Fruit fly (Drosophila melanogaster) whole organism, embryonic: ENCODE results near the gene Cnot4.
A peak's percentile ranks its signal among the peaks of the same experiment; 100 is the strongest.

ENCODE experiments used
- B-H2 ChIP-seq: fragments of 200-800 bp; sonication (Bioruptor generic); optimal IDR thresholded peaks from 2 replicates; lab custom pipeline; 2018; ENCODE audit warnings: missing biosample characterization, mild to moderate bottlenecking, missing genetic modification characterization
- BtbVII ChIP-seq: fragments of 200-800 bp; sonication (Bioruptor generic); optimal IDR thresholded peaks from 3 replicates; lab custom pipeline; 2017; ENCODE audit warnings: missing biosample characterization, mild to moderate bottlenecking, missing genetic modification characterization
- CG10209 ChIP-seq: fragments of 200-800 bp; sonication (Bioruptor generic); optimal IDR thresholded peaks from 3 replicates; lab custom pipeline; 2017; ENCODE audit warnings: missing biosample characterization, mild to moderate bottlenecking, missing genetic modification characterization, missing genetic modification reagents
- CG13123 ChIP-seq: fragments of 200-800 bp; sonication (Bioruptor generic); optimal IDR thresholded peaks from 2 replicates; lab custom pipeline; 2016; ENCODE audit warnings: missing biosample characterization, missing genetic modification characterization
- CG14860 ChIP-seq: fragments of 200-800 bp; sonication (Bioruptor generic); IDR thresholded peaks from 3 replicates; pipeline ENCODE4 v1.3.6; 2022; ENCODE audit warnings: missing biosample characterization, missing genetic modification characterization; ENCODE audit not compliant: partially characterized antibody
- CG15269 ChIP-seq: fragments of 200-800 bp; sonication (Bioruptor generic); optimal IDR thresholded peaks from 2 replicates; lab custom pipeline; 2018; ENCODE audit warnings: missing biosample characterization, mild to moderate bottlenecking, missing genetic modification characterization, moderate library complexity
- CG17186 ChIP-seq: fragments of 200-800 bp; sonication (Bioruptor generic); optimal IDR thresholded peaks from 3 replicates; lab custom pipeline; 2017; ENCODE audit warnings: missing biosample characterization, missing genetic modification reagents, missing genetic modification characterization
- CG17385 ChIP-seq: fragments of 200-800 bp; sonication (Bioruptor generic); optimal IDR thresholded peaks from 3 replicates; lab custom pipeline; 2018; ENCODE audit warnings: missing biosample characterization, mild to moderate bottlenecking, missing genetic modification characterization
- CG1792 ChIP-seq: fragments of 200-800 bp; sonication (Bioruptor generic); optimal IDR thresholded peaks from 2 replicates; lab custom pipeline; 2016; ENCODE audit warnings: missing biosample characterization, missing genetic modification characterization
- CG2116 ChIP-seq: fragments of 200-800 bp; sonication (Bioruptor generic); optimal IDR thresholded peaks from 3 replicates; lab custom pipeline; 2018; ENCODE audit warnings: missing biosample characterization, mild to moderate bottlenecking, missing genetic modification characterization
- CG30020 ChIP-seq: fragments of 200-800 bp; optimal IDR thresholded peaks from 2 replicates; lab custom pipeline; 2019; ENCODE audit warnings: missing biosample characterization, mild to moderate bottlenecking, missing genetic modification characterization, moderate library complexity
- CG30403 ChIP-seq: fragments of 200-800 bp; sonication (Bioruptor generic); optimal IDR thresholded peaks from 3 replicates; lab custom pipeline; 2016; ENCODE audit warnings: missing biosample characterization, missing genetic modification characterization
- CG34422 ChIP-seq: fragments of 200-800 bp; sonication (Bioruptor generic); IDR thresholded peaks from 3 replicates; pipeline ENCODE4 v1.3.6; 2022; ENCODE audit warnings: missing biosample characterization, missing genetic modification characterization
- CG4424 ChIP-seq: fragments of 200-800 bp; sonication (Bioruptor generic); optimal IDR thresholded peaks from 3 replicates; lab custom pipeline; 2016; ENCODE audit warnings: missing biosample characterization, missing genetic modification characterization
- CG4854 ChIP-seq: fragments of 200-800 bp; sonication (Bioruptor generic); optimal IDR thresholded peaks from 2 replicates; lab custom pipeline; 2016; ENCODE audit warnings: missing biosample characterization, missing genetic modification characterization, inconsistent platforms
- CG5180 ChIP-seq: fragments of 200-800 bp; sonication (Bioruptor generic); optimal IDR thresholded peaks from 3 replicates; lab custom pipeline; 2017; ENCODE audit warnings: missing biosample characterization, missing genetic modification characterization, mild to moderate bottlenecking, moderate library complexity, missing genetic modification reagents
- CG5245 ChIP-seq: fragments of 200-800 bp; sonication (Bioruptor generic); optimal IDR thresholded peaks from 3 replicates; lab custom pipeline; 2016; ENCODE audit warnings: missing biosample characterization, missing genetic modification characterization
- CG7963 ChIP-seq: fragments of 200-800 bp; sonication (Bioruptor generic); IDR thresholded peaks from 3 replicates; pipeline ENCODE4 v1.3.6; 2022; ENCODE audit warnings: missing biosample characterization, missing genetic modification characterization; ENCODE audit not compliant: partially characterized antibody
- CG8388 ChIP-seq: fragments of 200-800 bp; sonication (Bioruptor generic); optimal IDR thresholded peaks from 2 replicates; lab custom pipeline; 2019; ENCODE audit warnings: missing biosample characterization, mild to moderate bottlenecking, missing genetic modification characterization, moderate library complexity
- CG8944 ChIP-seq: fragments of 200-800 bp; sonication (Bioruptor generic); optimal IDR thresholded peaks from 3 replicates; lab custom pipeline; 2016; ENCODE audit warnings: missing biosample characterization, missing genetic modification characterization
- CG9727 ChIP-seq: fragments of 200-800 bp; sonication (Bioruptor generic); optimal IDR thresholded peaks from 3 replicates; lab custom pipeline; 2017; ENCODE audit warnings: missing biosample characterization, mild to moderate bottlenecking, missing genetic modification characterization
- Deaf1 ChIP-seq: fragments of 200-800 bp; optimal IDR thresholded peaks from 3 replicates; lab custom pipeline; 2019; ENCODE audit warnings: missing biosample characterization, mild to moderate bottlenecking, missing genetic modification characterization, moderate library complexity
- Doc2 ChIP-seq: fragments of 200-800 bp; sonication (Bioruptor generic); IDR thresholded peaks from 2 replicates; pipeline ENCODE4 v1.3.6; 2022; ENCODE audit warnings: missing biosample characterization, missing genetic modification characterization
- E2f1 ChIP-seq: fragments of 200-800 bp; sonication (Bioruptor generic); IDR thresholded peaks from 2 replicates; pipeline ENCODE4 v1.3.6; 2022; ENCODE audit warnings: missing biosample characterization, missing genetic modification characterization
- GATAe ChIP-seq: fragments of 200-800 bp; sonication (Bioruptor generic); conservative IDR thresholded peaks from 2 replicates; pipeline ENCODE4 v1.3.6; 2022; ENCODE audit warnings: missing biosample characterization, missing genetic modification characterization
- Gug ChIP-seq: fragments of 200-800 bp; sonication (Bioruptor generic); IDR thresholded peaks from 4 replicates; pipeline ENCODE4 v1.3.6; 2022; ENCODE audit warnings: missing biosample characterization, missing genetic modification characterization
- HHEX ChIP-seq: fragments of 200-800 bp; sonication (Bioruptor generic); optimal IDR thresholded peaks from 3 replicates; lab custom pipeline; 2017; ENCODE audit warnings: missing biosample characterization, mild to moderate bottlenecking, missing genetic modification characterization, missing genetic modification reagents
- Hr3 ChIP-seq: fragments of 200-800 bp; sonication (Bioruptor generic); optimal IDR thresholded peaks from 3 replicates; lab custom pipeline; 2016; ENCODE audit warnings: missing biosample characterization, missing genetic modification characterization
- MESR4 ChIP-seq: fragments of 200-800 bp; sonication (Bioruptor generic); optimal IDR thresholded peaks from 2 replicates; lab custom pipeline; 2018; ENCODE audit warnings: missing biosample characterization, mild to moderate bottlenecking, missing genetic modification characterization, moderate library complexity
- PHDP ChIP-seq: fragments of 200-800 bp; sonication (Bioruptor generic); optimal IDR thresholded peaks from 3 replicates; lab custom pipeline; 2018; ENCODE audit warnings: missing biosample characterization, mild to moderate bottlenecking, missing genetic modification characterization, moderate library complexity
- Pdp1 ChIP-seq, 2 experiments: fragments of 200-800 bp; sonication (Bioruptor generic); optimal IDR thresholded peaks; 3 replicates each; lab custom pipeline; 2016; ENCODE audit warnings: missing biosample characterization in 2 of 2, missing genetic modification characterization in 2 of 2, mild to moderate bottlenecking in 1 of 2, moderate library complexity in 1 of 2
- Ssrp ChIP-seq: fragments of 200-800 bp; sonication (Bioruptor generic); optimal IDR thresholded peaks from 2 replicates; lab custom pipeline; 2018; ENCODE audit warnings: missing biosample characterization, mild to moderate bottlenecking, missing genetic modification characterization, moderate library complexity
- ash1 ChIP-seq: fragments of 200-800 bp; sonication (Bioruptor generic); optimal IDR thresholded peaks from 2 replicates; lab custom pipeline; 2018; ENCODE audit warnings: missing biosample characterization, mild to moderate bottlenecking, missing genetic modification characterization
- da ChIP-seq: fragments of 200-800 bp; sonication (Bioruptor generic); optimal IDR thresholded peaks from 2 replicates; lab custom pipeline; 2016; ENCODE audit warnings: missing biosample characterization, missing genetic modification characterization
- dan ChIP-seq: fragments of 200-800 bp; sonication (Bioruptor generic); IDR thresholded peaks from 2 replicates; pipeline ENCODE4 v1.3.6; 2022; ENCODE audit warnings: missing biosample characterization, missing genetic modification characterization
- fd102C ChIP-seq: fragments of 200-800 bp; sonication (Bioruptor generic); optimal IDR thresholded peaks from 2 replicates; lab custom pipeline; 2018; ENCODE audit warnings: missing biosample characterization, mild to moderate bottlenecking, missing genetic modification characterization, moderate library complexity
- ftz-f1 ChIP-seq: fragments of 200-800 bp; sonication (Bioruptor generic); optimal IDR thresholded peaks from 2 replicates; lab custom pipeline; 2016; ENCODE audit warnings: missing biosample characterization, missing genetic modification characterization
- gcm2 ChIP-seq: fragments of 200-800 bp; sonication (Bioruptor generic); optimal IDR thresholded peaks from 2 replicates; lab custom pipeline; 2016; ENCODE audit warnings: missing biosample characterization, missing genetic modification characterization
- hb ChIP-seq: fragments of 200-800 bp; sonication (Bioruptor generic); IDR thresholded peaks from 3 replicates; pipeline ENCODE4 v1.3.6; 2022; ENCODE audit warnings: missing biosample characterization, missing genetic modification characterization; ENCODE audit not compliant: partially characterized antibody
- ind ChIP-seq: fragments of 200-800 bp; sonication (Bioruptor generic); optimal IDR thresholded peaks from 3 replicates; lab custom pipeline; 2016; ENCODE audit warnings: missing biosample characterization, missing genetic modification characterization
- kay ChIP-seq: fragments of 200-800 bp; sonication (Bioruptor generic); optimal IDR thresholded peaks from 2 replicates; lab custom pipeline; 2016; ENCODE audit warnings: missing biosample characterization, missing genetic modification characterization
- lab ChIP-seq: fragments of 200-800 bp; sonication (Bioruptor generic); optimal IDR thresholded peaks from 3 replicates; lab custom pipeline; 2017; ENCODE audit warnings: missing biosample characterization, missing genetic modification characterization, mild to moderate bottlenecking, moderate library complexity, missing genetic modification reagents
- nau ChIP-seq: fragments of 200-800 bp; sonication (Bioruptor generic); optimal IDR thresholded peaks from 3 replicates; lab custom pipeline; 2017; ENCODE audit warnings: missing biosample characterization, mild to moderate bottlenecking, missing genetic modification characterization, missing genetic modification reagents
- nerfin-2 ChIP-seq: fragments of 200-800 bp; sonication (Bioruptor generic); IDR thresholded peaks from 2 replicates; pipeline ENCODE4 v1.3.6; 2022; ENCODE audit warnings: missing biosample characterization, missing genetic modification characterization; ENCODE audit not compliant: partially characterized antibody
- ro ChIP-seq: fragments of 200-800 bp; sonication (Bioruptor generic); IDR thresholded peaks from 2 replicates; pipeline ENCODE4 v1.3.6; 2022; ENCODE audit warnings: missing biosample characterization, missing genetic modification characterization
- sr ChIP-seq: fragments of 200-800 bp; sonication (Bioruptor generic); IDR thresholded peaks from 3 replicates; pipeline ENCODE4 v1.3.6; 2022; ENCODE audit warnings: missing biosample characterization, missing genetic modification characterization
- stc ChIP-seq: fragments of 200-800 bp; sonication (Bioruptor generic); IDR thresholded peaks from 2 replicates; pipeline ENCODE4 v1.3.6; 2022; ENCODE audit warnings: missing biosample characterization, missing genetic modification characterization
- sug ChIP-seq: fragments of 200-800 bp; optimal IDR thresholded peaks from 2 replicates; lab custom pipeline; 2019; ENCODE audit warnings: missing biosample characterization, mild to moderate bottlenecking, missing genetic modification characterization, moderate library complexity
- trh ChIP-seq: fragments of 200-800 bp; sonication (Bioruptor generic); optimal IDR thresholded peaks from 2 replicates; lab custom pipeline; 2016; ENCODE audit warnings: missing biosample characterization, missing genetic modification characterization
- unc-4 ChIP-seq: fragments of 200-800 bp; sonication (Bioruptor generic); IDR thresholded peaks from 2 replicates; pipeline ENCODE4 v1.3.6; 2022; ENCODE audit warnings: missing biosample characterization, missing genetic modification characterization; ENCODE audit not compliant: partially characterized antibody
- vnd ChIP-seq: fragments of 200-800 bp; sonication (Bioruptor generic); IDR thresholded peaks from 3 replicates; pipeline ENCODE4 v1.3.6; 2022; ENCODE audit warnings: missing biosample characterization, missing genetic modification characterization; ENCODE audit not compliant: partially characterized antibody

Gene Cnot4

DNA sequence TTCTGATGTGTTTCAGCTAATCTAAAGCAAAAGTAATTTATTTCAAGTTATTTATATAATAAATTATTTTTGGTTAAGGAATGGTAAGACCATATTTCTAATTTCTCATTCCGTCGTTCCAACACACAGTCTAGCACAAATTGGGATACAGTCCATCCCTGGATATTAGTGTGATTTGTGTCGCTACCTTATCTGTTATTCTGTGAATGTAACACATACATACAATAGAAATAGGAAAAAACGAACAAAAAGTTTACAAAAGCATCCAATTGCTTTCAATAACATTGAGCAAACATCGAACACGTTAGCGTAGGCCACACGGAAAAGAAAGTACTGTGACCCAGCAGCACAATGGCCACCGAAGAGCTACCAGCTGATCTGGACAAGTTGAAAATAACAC, 30.0 kb upstream of the Cnot4 start, which contains the start of gene CG5056 (continued):
- TF ChIP-seq ro = no peak
- no peak for TF ChIP-seq Hr3 (GFP tag; lab: Kevin White, UChicago)
- peak in 1 of 2 experiments; percentile 88 for TF ChIP-seq Pdp1 (GFP tag; optimal IDR thresholded peaks at IDR 0.05; lab: Kevin White, UChicago)
- TF ChIP-seq Doc2 (GFP tag; lab: Robert Waterston, UW) = no peak
- TF ChIP-seq ftz-f1 (GFP tag; lab: Kevin White, UChicago) = no peak
- no peak for TF ChIP-seq nerfin-2 (GFP tag; lab: Robert Waterston, UW)
- no peak for TF ChIP-seq CG4854 (GFP tag; lab: Kevin White, UChicago)
- no peak for TF ChIP-seq B-H2 (GFP tag; lab: Kevin White, UChicago)
- TF ChIP-seq CG34422 (GFP tag; lab: Robert Waterston, UW) = no peak
- peak; percentile 95 for TF ChIP-seq MESR4 (GFP tag; lab: Kevin White, UChicago)
- no peak for TF ChIP-seq sr
- no peak for TF ChIP-seq unc-4 (GFP tag; lab: Robert Waterston, UW)
- TF ChIP-seq E2f1 (GFP tag; lab: Robert Waterston, UW) = no peak
- no peak for TF ChIP-seq kay (GFP tag; lab: Kevin White, UChicago)
- TF ChIP-seq CG1792 = no peak
- no peak for TF ChIP-seq nau (GFP tag; lab: Kevin White, UChicago)
- peak; percentile 18 for TF ChIP-seq PHDP (tag; lab: Kevin White, UChicago)
- TF ChIP-seq CG14860 = no peak
- TF ChIP-seq CG7963 (GFP tag; lab: Robert Waterston, UW) = no peak
- peak; percentile 56 for TF ChIP-seq CG2116
- peak; percentile 37 for TF ChIP-seq sug
- no peak for TF ChIP-seq dan (GFP tag; lab: Robert Waterston, UW)
- TF ChIP-seq CG5245 (GFP tag; lab: Kevin White, UChicago) = no peak
- no peak for TF ChIP-seq HHEX (GFP tag; lab: Kevin White, UChicago)
- TF ChIP-seq CG17186 (GFP tag; lab: Kevin White, UChicago) = peak; percentile 48
- TF ChIP-seq CG30020 = peak; percentile 100
- no peak for TF ChIP-seq Ssrp (tag; lab: Kevin White, UChicago)
- TF ChIP-seq CG8388 = no peak
- TF ChIP-seq ash1 (GFP tag; lab: Kevin White, UChicago) = no peak
- TF ChIP-seq lab = no peak
- no peak for TF ChIP-seq CG8944 (GFP tag; lab: Kevin White, UChicago)
- TF ChIP-seq CG13123 = no peak
- no peak for TF ChIP-seq CG30403 (GFP tag; lab: Kevin White, UChicago)
- no peak for TF ChIP-seq BtbVII (GFP tag; lab: Kevin White, UChicago)
- no peak for TF ChIP-seq fd102C (GFP tag; lab: Kevin White, UChicago)
- no peak for TF ChIP-seq GATAe (GFP tag; lab: Robert Waterston, UW)
- peak; percentile 3 for TF ChIP-seq CG4424
- TF ChIP-seq hb (GFP tag; lab: Robert Waterston, UW) = no peak
- no peak for TF ChIP-seq ind (GFP tag; lab: Kevin White, UChicago)
- no peak for TF ChIP-seq gcm2 (GFP tag; lab: Kevin White, UChicago)
- no peak for TF ChIP-seq CG5180
- no peak for TF ChIP-seq CG15269 (tag; lab: Kevin White, UChicago)
- no peak for TF ChIP-seq trh (GFP tag; lab: Kevin White, UChicago)
- no peak for TF ChIP-seq Deaf1 (tag; lab: Kevin White, UChicago)
- no peak for TF ChIP-seq da (GFP tag; lab: Kevin White, UChicago)
- no peak for TF ChIP-seq CG9727
- TF ChIP-seq CG17385 (GFP tag; lab: Kevin White, UChicago) = no peak
- no peak for TF ChIP-seq CG10209 (GFP tag; lab: Kevin White, UChicago)
- TF ChIP-seq Gug (GFP tag; lab: Robert Waterston, UW) = no peak
- no peak for TF ChIP-seq vnd
- no peak for TF ChIP-seq stc (GFP tag; lab: Robert Waterston, UW)
